Worm (Caenorhabditis elegans): Measurements from ENCODE around the gene C46C2.2.
A peak's percentile ranks its signal among the peaks of the same experiment; 100 is the strongest.

Gene C46C2.2

DNA sequence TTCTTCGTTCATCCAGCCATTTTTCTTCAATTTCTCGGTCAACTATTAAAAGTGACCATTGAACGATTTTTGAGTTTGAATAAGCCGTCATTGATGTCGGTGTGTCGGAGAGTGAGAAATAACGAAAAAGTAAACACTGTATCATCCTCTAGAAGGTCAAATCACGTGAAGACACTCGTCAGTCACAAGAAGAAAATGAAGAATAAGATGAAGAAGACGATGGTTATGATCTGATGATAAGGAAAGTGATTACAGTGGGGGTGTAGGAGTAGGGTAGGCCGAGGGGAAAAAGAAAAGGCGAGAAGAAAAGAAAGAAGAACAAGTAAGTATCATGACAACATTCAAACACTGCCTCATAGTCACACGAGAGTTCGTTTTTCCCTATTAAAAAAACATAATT, 19.4 kb upstream of the C46C2.2 start (continued):
- TF ChIP-seq blmp-1 (tag; optimal IDR thresholded peaks at IDR 0.05): peak; percentile 93
- peak; percentile 85 for TF ChIP-seq lin-14 (GFP tag; optimal IDR thresholded peaks at IDR 0.05)
- no peak for TF ChIP-seq ces-1 (GFP tag; optimal IDR thresholded peaks at IDR 0.05)
- TF ChIP-seq alr-1 (tag; optimal IDR thresholded peaks at IDR 0.05; ENCODE audit: borderline replicate concordance): no peak
- TF ChIP-seq zip-4 (GFP tag; optimal IDR thresholded peaks at IDR 0.05): no peak
- TF ChIP-seq irx-1 (tag; optimal IDR thresholded peaks at IDR 0.05): peak; percentile 34
- TF ChIP-seq ceh-82 (tag; optimal IDR thresholded peaks at IDR 0.05): no peak
- no peak for TF ChIP-seq hlh-4 (tag; optimal IDR thresholded peaks at IDR 0.05)
- TF ChIP-seq sox-4 (tag; optimal IDR thresholded peaks at IDR 0.05): no peak
- TF ChIP-seq xbp-1 (tag; optimal IDR thresholded peaks at IDR 0.05): peak; percentile 30
- peak; percentile 84 for TF ChIP-seq nhr-19 (GFP tag; conservative IDR thresholded peaks at IDR 0.05)
- TF ChIP-seq pax-3 (tag; optimal IDR thresholded peaks at IDR 0.05): no peak
- TF ChIP-seq C16A3.4 (tag; optimal IDR thresholded peaks at IDR 0.05): peak; percentile 74
- peak; percentile 34 for TF ChIP-seq swsn-7 (tag; optimal IDR thresholded peaks at IDR 0.05)
- no peak for TF ChIP-seq zag-1 (tag; optimal IDR thresholded peaks at IDR 0.05)
- peak; percentile 97 for TF ChIP-seq nhr-85 (tag)
- no peak for TF ChIP-seq ceh-63 (GFP tag; optimal IDR thresholded peaks at IDR 0.05)
- peak in 2 of 3 experiments; percentile 27 to 37 for TF ChIP-seq dpl-1 (GFP tag; optimal IDR thresholded peaks at IDR 0.05)
- TF ChIP-seq C04F5.9 (tag; optimal IDR thresholded peaks at IDR 0.05): no peak
- no peak for TF ChIP-seq jun-1 (tag; optimal IDR thresholded peaks at IDR 0.05)
- no peak for TF ChIP-seq ets-5 (GFP tag; IDR thresholded peaks at IDR 0.05)
- TF ChIP-seq mef-2 (tag; optimal IDR thresholded peaks at IDR 0.05): no peak
- TF ChIP-seq hlh-17 (GFP tag; optimal IDR thresholded peaks at IDR 0.05; ENCODE audit: borderline replicate concordance): no peak
- peak in 1 of 2 experiments; percentile 85 for TF ChIP-seq lin-35 (GFP tag; optimal IDR thresholded peaks at IDR 0.05)
- TF ChIP-seq nhr-90 (tag; optimal IDR thresholded peaks at IDR 0.05; ENCODE audit: poor library complexity): peak; percentile 90
- peak; percentile 13 for TF ChIP-seq lin-13 (GFP tag; optimal IDR thresholded peaks at IDR 0.05)
- no peak for TF ChIP-seq nhr-76 (tag; optimal IDR thresholded peaks at IDR 0.05)
- no peak for TF ChIP-seq Y116A8C.19 (tag; optimal IDR thresholded peaks at IDR 0.05; ENCODE audit: borderline replicate concordance)
- TF ChIP-seq mab-9 (GFP tag; IDR thresholded peaks at IDR 0.05): no peak
- TF ChIP-seq elt-3 (tag; optimal IDR thresholded peaks at IDR 0.05): peak in 4 of 6 experiments; percentile 79 to 96 (median 84)
- peak; percentile 92 for TF ChIP-seq nhr-20 (tag; optimal IDR thresholded peaks at IDR 0.05)
- no peak for TF ChIP-seq ztf-11 (tag; optimal IDR thresholded peaks at IDR 0.05)
- no peak for TF ChIP-seq unc-98 (GFP tag; IDR thresholded peaks at IDR 0.05)
- no peak for TF ChIP-seq F16B12.6 (tag; optimal IDR thresholded peaks at IDR 0.05)
- TF ChIP-seq skn-1 (tag; optimal IDR thresholded peaks at IDR 0.05): peak; percentile 24
- peak; percentile 90 for TF ChIP-seq nhr-71 (tag; optimal IDR thresholded peaks at IDR 0.05)
- TF ChIP-seq fos-1 (tag; optimal IDR thresholded peaks at IDR 0.05): peak; percentile 60
- peak; percentile 55 for TF ChIP-seq nhr-47 (tag; optimal IDR thresholded peaks at IDR 0.05)
- no peak for TF ChIP-seq sptf-1 (tag; optimal IDR thresholded peaks at IDR 0.05)

ce11 chrIV:9199148-9199938, 18.2 kb upstream of the C46C2.2 start:
- TF ChIP-seq grh-1 (GFP tag; IDR thresholded peaks at IDR 0.05) (no peak), nhr-77 (tag; optimal IDR thresholded peaks at IDR 0.05) (no peak), tbx-2 (tag; optimal IDR thresholded peaks at IDR 0.05) (no peak), egl-13 (tag; optimal IDR thresholded peaks at IDR 0.05) (no peak), vab-15 (tag; optimal IDR thresholded peaks at IDR 0.05) (no peak)

Measured in whole organism, L1 larva.